Worm (Caenorhabditis elegans) whole organism, late embryonic: Measurements from ENCODE around the gene fat-1.

Experiments used
- ama-1 ChIP-seq: fragments of 150-350 bp; optimal IDR thresholded peaks from 2 replicates; lab custom pipeline; 2014
- ceh-9 ChIP-seq: sonication (generic microtip); optimal IDR thresholded peaks from 2 replicates; lab custom pipeline; 2016; ENCODE audit warnings: mild to moderate bottlenecking, missing genetic modification characterization, inconsistent platforms, missing compliant biosample characterization
- ets-4 ChIP-seq: sonication (generic microtip); optimal IDR thresholded peaks from 2 replicates; lab custom pipeline; 2016; ENCODE audit warnings: missing genetic modification characterization, missing compliant biosample characterization
- fax-1 ChIP-seq: sonication (generic microtip); optimal IDR thresholded peaks from 2 replicates; lab custom pipeline; 2016; ENCODE audit warnings: missing genotype, missing genetic modification characterization, missing compliant biosample characterization
- nfya-1 ChIP-seq: sonication (generic microtip); optimal IDR thresholded peaks from 2 replicates; lab custom pipeline; 2017; ENCODE audit warnings: missing genetic modification characterization, mild to moderate bottlenecking, missing compliant biosample characterization, antibody characterized with exemption, moderate library complexity
- nhr-11 ChIP-seq: fragments of 150-350 bp; optimal IDR thresholded peaks from 2 replicates; lab custom pipeline; 2014; ENCODE audit warnings: missing biosample characterization, missing genetic modification characterization
- odd-2 ChIP-seq: sonication (generic microtip); optimal IDR thresholded peaks from 2 replicates; lab custom pipeline; 2017; ENCODE audit warnings: antibody characterized with exemption, mild to moderate bottlenecking, missing genetic modification characterization, missing compliant biosample characterization
- pag-3 ChIP-seq: sonication (generic microtip); optimal IDR thresholded peaks from 2 replicates; lab custom pipeline; 2016; ENCODE audit warnings: missing compliant biosample characterization, missing genetic modification characterization, borderline replicate concordance
- pha-4 ChIP-seq: fragments of 150-350 bp; optimal IDR thresholded peaks from 2 replicates; lab custom pipeline; 2018; ENCODE audit warnings: missing biosample characterization, missing genetic modification reagents, missing genetic modification characterization
- sox-2 ChIP-seq: fragments of 200-800 bp; sonication (Bioruptor generic); IDR thresholded peaks from 2 replicates; pipeline ENCODE4 v1.3.6; 2022; ENCODE audit warnings: missing genetic modification reagents, missing genetic modification characterization, missing compliant biosample characterization
- tbx-2 ChIP-seq: sonication (generic microtip); optimal IDR thresholded peaks from 2 replicates; lab custom pipeline; 2016; ENCODE audit warnings: missing genetic modification characterization, missing compliant biosample characterization
- tbx-7 ChIP-seq: sonication (generic microtip); optimal IDR thresholded peaks from 2 replicates; lab custom pipeline; 2016; ENCODE audit warnings: missing genotype, missing genetic modification characterization, missing compliant biosample characterization
- unc-55 ChIP-seq: sonication (generic microtip); optimal IDR thresholded peaks from 2 replicates; lab custom pipeline; 2017; ENCODE audit warnings: missing biosample characterization, missing genetic modification reagents, missing genetic modification characterization

ce11 chrIV:13364869-13365268 lies 49.4 kb downstream of the fat-1 start, which contains the start of gene srsx-25:
- TF ChIP-seq tbx-2 (tag; lab: Kevin White, UChicago): no peak
- TF ChIP-seq fax-1: no peak
- TF ChIP-seq ama-1 (lab: Kevin White, UChicago): no peak
- TF ChIP-seq odd-2 (tag; lab: Kevin White, UChicago): no peak
- no peak for TF ChIP-seq nfya-1 (tag; lab: Kevin White, UChicago)
- TF ChIP-seq nhr-11 (tag; lab: Kevin White, UChicago): no peak
- no peak for TF ChIP-seq pag-3
- TF ChIP-seq pha-4 (tag; lab: Kevin White, UChicago): no peak
- TF ChIP-seq tbx-7 (tag; lab: Kevin White, UChicago): no peak
- TF ChIP-seq ets-4 (tag; lab: Kevin White, UChicago): no peak
- TF ChIP-seq ceh-9 (tag; lab: Kevin White, UChicago): no peak
- no peak for TF ChIP-seq unc-55 (GFP tag; lab: Kevin White, UChicago)
- no peak for TF ChIP-seq sox-2 (GFP tag; lab: Robert Waterston, UW)
